Worm (Caenorhabditis elegans) whole organism, L1 larva: ENCODE results near the gene cgh-1.
A peak's percentile ranks its signal among the peaks of the same experiment; 100 is the strongest.

ENCODE experiments used
- C04F5.9 ChIP-seq: sonication (generic microtip); optimal IDR thresholded peaks from 2 replicates; lab custom pipeline; 2016; ENCODE audit warnings: missing genetic modification characterization, missing compliant biosample characterization
- C16A3.4 ChIP-seq: fragments of 150-350 bp; optimal IDR thresholded peaks from 2 replicates; lab custom pipeline; 2014; ENCODE audit warnings: missing biosample characterization, missing genetic modification characterization
- F16B12.6 ChIP-seq: fragments of 150-350 bp; optimal IDR thresholded peaks from 2 replicates; lab custom pipeline; 2014; ENCODE audit warnings: missing biosample characterization, missing genetic modification characterization
- Y116A8C.19 ChIP-seq: sonication (generic microtip); optimal IDR thresholded peaks from 2 replicates; lab custom pipeline; 2016; ENCODE audit warnings: missing compliant biosample characterization, missing genetic modification characterization, borderline replicate concordance
- blmp-1 ChIP-seq: fragments of 150-350 bp; optimal IDR thresholded peaks from 2 replicates; lab custom pipeline; 2014; ENCODE audit warnings: missing biosample characterization, missing genetic modification characterization
- ceh-63 ChIP-seq: fragments of 200-800 bp; sonication (Bioruptor generic); optimal IDR thresholded peaks from 2 replicates; lab custom pipeline; 2018; ENCODE audit warnings: mild to moderate bottlenecking, missing genetic modification characterization, missing compliant biosample characterization
- ceh-88 ChIP-seq: fragments of 200-800 bp; sonication (Bioruptor generic); IDR thresholded peaks from 2 replicates; pipeline ENCODE4 v1.3.6; 2022; ENCODE audit warnings: missing genetic modification characterization, missing compliant biosample characterization
- dpl-1 ChIP-seq, 3 experiments: fragments of 150-350 bp in 2 of 3; sonication (generic microtip) in 1 of 3; optimal IDR thresholded peaks; 2 replicates each; lab custom pipeline; 2014 to 2017; ENCODE audit warnings: missing biosample characterization in 3 of 3, missing genetic modification characterization in 3 of 3, missing genetic modification reagents in 3 of 3
- dsc-1 ChIP-seq: sonication (generic microtip); optimal IDR thresholded peaks from 2 replicates; lab custom pipeline; 2016; ENCODE audit warnings: mild to moderate bottlenecking, missing genetic modification characterization, missing compliant biosample characterization
- efl-1 ChIP-seq, 4 experiments: fragments of 150-350 bp; optimal IDR thresholded peaks in 3 of 4; peaks in 1 of 4; 1 replicate in 1 of 4; 2 replicates in 3 of 4; lab custom pipeline; 2014; ENCODE audit warnings: missing biosample characterization in 2 of 4, missing genetic modification characterization in 2 of 4, missing genetic modification reagents in 2 of 4
- efl-3 ChIP-seq: fragments of 200-800 bp; sonication (Bioruptor generic); optimal IDR thresholded peaks from 2 replicates; lab custom pipeline; 2018; ENCODE audit warnings: mild to moderate bottlenecking, missing genetic modification characterization, missing compliant biosample characterization
- elt-2 ChIP-seq: sonication (generic microtip); optimal IDR thresholded peaks from 2 replicates; lab custom pipeline; 2016; ENCODE audit warnings: missing genetic modification characterization, mild to moderate bottlenecking, inconsistent platforms, missing compliant biosample characterization, missing genetic modification reagents
- fkh-4 ChIP-seq: sonication (generic microtip); optimal IDR thresholded peaks from 2 replicates; lab custom pipeline; 2016; ENCODE audit warnings: missing compliant biosample characterization, missing genetic modification characterization, borderline replicate concordance
- fkh-8 ChIP-seq: sonication (generic microtip); optimal IDR thresholded peaks from 2 replicates; lab custom pipeline; 2016; ENCODE audit warnings: mild to moderate bottlenecking, missing genetic modification characterization, missing compliant biosample characterization
- fos-1 ChIP-seq: fragments of 150-350 bp; optimal IDR thresholded peaks from 2 replicates; lab custom pipeline; 2014; ENCODE audit warnings: missing biosample characterization, missing genetic modification characterization
- grh-1 ChIP-seq: fragments of 200-800 bp; sonication (Bioruptor generic); IDR thresholded peaks from 2 replicates; pipeline ENCODE4 v1.3.6; 2022; ENCODE audit warnings: missing genetic modification reagents, missing genetic modification characterization, missing compliant biosample characterization
- hpl-2 ChIP-seq: fragments of 150-350 bp; optimal IDR thresholded peaks from 2 replicates; lab custom pipeline; 2014; ENCODE audit warnings: missing biosample characterization, missing genetic modification reagents, missing genetic modification characterization
- irx-1 ChIP-seq: sonication (generic microtip); optimal IDR thresholded peaks from 2 replicates; lab custom pipeline; 2016; ENCODE audit warnings: missing genetic modification characterization, missing compliant biosample characterization
- isw-1 ChIP-seq: fragments of 200-800 bp; sonication (Bioruptor generic); IDR thresholded peaks from 2 replicates; pipeline ENCODE4 v1.3.6; 2022; ENCODE audit warnings: missing genetic modification characterization, missing compliant biosample characterization
- jun-1 ChIP-seq: fragments of 150-350 bp; optimal IDR thresholded peaks from 2 replicates; lab custom pipeline; 2014; ENCODE audit warnings: missing biosample characterization, missing genetic modification reagents, missing genetic modification characterization
- lin-14 ChIP-seq: fragments of 200-800 bp; sonication (Bioruptor generic); optimal IDR thresholded peaks from 2 replicates; lab custom pipeline; 2018; ENCODE audit warnings: mild to moderate bottlenecking, missing genetic modification characterization, moderate library complexity, missing compliant biosample characterization
- lin-15B ChIP-seq: fragments of 150-350 bp; sonication (generic microtip); optimal IDR thresholded peaks from 3 replicates; lab custom pipeline; 2014; ENCODE audit warnings: missing biosample characterization, missing genetic modification characterization
- lin-35 ChIP-seq, 2 experiments: fragments of 150-350 bp; optimal IDR thresholded peaks; 2 replicates each; lab custom pipeline; 2014; ENCODE audit warnings: missing biosample characterization in 2 of 2, missing genetic modification characterization in 2 of 2, missing genetic modification reagents in 2 of 2
- lir-3 ChIP-seq: sonication (generic microtip); optimal IDR thresholded peaks from 2 replicates; lab custom pipeline; 2016; ENCODE audit warnings: mild to moderate bottlenecking, missing genetic modification characterization, moderate library complexity, missing compliant biosample characterization; ENCODE audit not compliant: poor library complexity
- lsy-2 ChIP-seq, 2 experiments: fragments of 150-350 bp; optimal IDR thresholded peaks; 2 replicates each; lab custom pipeline; 2014; ENCODE audit warnings: missing biosample characterization in 2 of 2, missing genetic modification characterization in 2 of 2
- mab-9 ChIP-seq: fragments of 200-800 bp; sonication (Bioruptor generic); IDR thresholded peaks from 2 replicates; pipeline ENCODE4 v1.3.6; 2022; ENCODE audit warnings: missing genetic modification reagents, missing genetic modification characterization, missing compliant biosample characterization
- mef-2 ChIP-seq: fragments of 150-350 bp; optimal IDR thresholded peaks from 2 replicates; lab custom pipeline; 2014; ENCODE audit warnings: missing biosample characterization, missing genetic modification characterization
- mep-1 ChIP-seq: fragments of 150-350 bp; optimal IDR thresholded peaks from 2 replicates; lab custom pipeline; 2014; ENCODE audit warnings: missing biosample characterization, missing genetic modification characterization
- nhr-11 ChIP-seq: fragments of 150-350 bp; optimal IDR thresholded peaks from 2 replicates; lab custom pipeline; 2014; ENCODE audit warnings: missing biosample characterization, missing genetic modification characterization
- nhr-20 ChIP-seq: sonication (generic microtip); optimal IDR thresholded peaks from 2 replicates; lab custom pipeline; 2016; ENCODE audit warnings: mild to moderate bottlenecking, missing genetic modification characterization, missing compliant biosample characterization
- nhr-237 ChIP-seq: fragments of 150-350 bp; optimal IDR thresholded peaks from 2 replicates; lab custom pipeline; 2014; ENCODE audit warnings: missing biosample characterization, missing genetic modification characterization
- nhr-28 ChIP-seq: fragments of 150-350 bp; optimal IDR thresholded peaks from 2 replicates; lab custom pipeline; 2014; ENCODE audit warnings: missing biosample characterization, missing genetic modification characterization
- nhr-47 ChIP-seq: sonication (generic microtip); optimal IDR thresholded peaks from 2 replicates; lab custom pipeline; 2016; ENCODE audit warnings: mild to moderate bottlenecking, missing genetic modification characterization, moderate library complexity, missing compliant biosample characterization
- nhr-71 ChIP-seq: sonication (generic microtip); optimal IDR thresholded peaks from 2 replicates; lab custom pipeline; 2016; ENCODE audit warnings: mild to moderate bottlenecking, missing genetic modification characterization, moderate library complexity, missing compliant biosample characterization
- nhr-84 ChIP-seq: sonication (generic microtip); optimal IDR thresholded peaks from 2 replicates; lab custom pipeline; 2017; ENCODE audit warnings: missing biosample characterization, missing genetic modification characterization
- pag-3 ChIP-seq: sonication (generic microtip); optimal IDR thresholded peaks from 2 replicates; lab custom pipeline; 2017; ENCODE audit warnings: missing genetic modification characterization, mild to moderate bottlenecking, missing compliant biosample characterization, antibody characterized with exemption, borderline replicate concordance; ENCODE audit not compliant: insufficient read depth
- pqm-1 ChIP-seq: sonication (generic microtip); optimal IDR thresholded peaks from 3 replicates; lab custom pipeline; 2017; ENCODE audit warnings: missing biosample characterization, missing genetic modification characterization
- rnt-1 ChIP-seq: sonication (generic microtip); optimal IDR thresholded peaks from 2 replicates; lab custom pipeline; 2016; ENCODE audit warnings: mild to moderate bottlenecking, missing genetic modification characterization, moderate library complexity, missing compliant biosample characterization
- snpc-4 ChIP-seq: fragments of 150-350 bp; optimal IDR thresholded peaks from 2 replicates; lab custom pipeline; 2014; ENCODE audit warnings: missing biosample characterization, missing genetic modification characterization
- snu-23 ChIP-seq: sonication (generic microtip); optimal IDR thresholded peaks from 2 replicates; lab custom pipeline; 2016; ENCODE audit warnings: missing genetic modification characterization, missing compliant biosample characterization
- sptf-1 ChIP-seq: fragments of 150-350 bp; optimal IDR thresholded peaks from 2 replicates; lab custom pipeline; 2014; ENCODE audit warnings: missing biosample characterization, missing genetic modification characterization
- swsn-7 ChIP-seq: sonication (generic microtip); optimal IDR thresholded peaks from 2 replicates; lab custom pipeline; 2016; ENCODE audit warnings: missing genetic modification characterization, missing compliant biosample characterization
- tbx-2 ChIP-seq: sonication (generic microtip); optimal IDR thresholded peaks from 2 replicates; lab custom pipeline; 2016; ENCODE audit warnings: missing genetic modification characterization, missing compliant biosample characterization
- tlp-1 ChIP-seq: fragments of 150-350 bp; optimal IDR thresholded peaks from 2 replicates; lab custom pipeline; 2014; ENCODE audit warnings: missing biosample characterization, missing genetic modification characterization
- unc-130 ChIP-seq: fragments of 150-350 bp; optimal IDR thresholded peaks from 2 replicates; lab custom pipeline; 2017; ENCODE audit warnings: missing biosample characterization, missing genetic modification characterization, inconsistent platforms
- unc-30 ChIP-seq: sonication (generic microtip); optimal IDR thresholded peaks from 2 replicates; lab custom pipeline; 2017; ENCODE audit warnings: missing biosample characterization, missing genetic modification characterization
- unc-62 ChIP-seq: fragments of 150-350 bp; optimal IDR thresholded peaks from 2 replicates; lab custom pipeline; 2014; ENCODE audit warnings: missing biosample characterization, missing genetic modification reagents, missing genetic modification characterization
- zip-4 ChIP-seq: fragments of 200-800 bp; sonication (Bioruptor generic); optimal IDR thresholded peaks from 2 replicates; lab custom pipeline; 2018; ENCODE audit warnings: mild to moderate bottlenecking, missing genetic modification characterization, moderate library complexity, missing compliant biosample characterization
- ztf-11 ChIP-seq, 2 experiments: sonication (generic microtip); optimal IDR thresholded peaks; 2 replicates each; lab custom pipeline; 2016 to 2017; ENCODE audit warnings: missing genetic modification characterization in 2 of 2, missing biosample characterization in 1 of 2, missing compliant biosample characterization in 1 of 2
- ztf-4 ChIP-seq: fragments of 150-350 bp; optimal IDR thresholded peaks from 2 replicates; lab custom pipeline; 2014; ENCODE audit warnings: missing biosample characterization, missing genetic modification characterization

The cgh-1 gene

ce11 chrIII:7456640-7457039, 41.0 kb downstream of the cgh-1 start, which contains the start of gene Y69F12A.1:
Gene Y69F12A.1, plus strand, starts transcription at chrIII:7456940.
- no peak for TF ChIP-seq nhr-71 (tag; lab: Kevin White, UChicago)
- TF ChIP-seq pag-3 (tag; lab: Kevin White, UChicago) = no peak
- TF ChIP-seq fkh-8 = no peak
- no peak for TF ChIP-seq Y116A8C.19
- TF ChIP-seq unc-130 = no peak
- no peak for TF ChIP-seq lin-14 (GFP tag; lab: Kevin White, UChicago)
- TF ChIP-seq elt-2 (tag; lab: Kevin White, UChicago) = no peak
- no peak for TF ChIP-seq nhr-237 (tag; lab: Kevin White, UChicago)

- no peak for TF ChIP-seq irx-1 (tag; lab: Kevin White, UChicago)
- no peak for TF ChIP-seq nhr-47
- no peak for TF ChIP-seq swsn-7 (tag; lab: Kevin White, UChicago)
- no peak for TF ChIP-seq ceh-63 (GFP tag; lab: Kevin White, UChicago)
- TF ChIP-seq nhr-28 (tag; lab: Kevin White, UChicago) = no peak
- peak; percentile 21 for TF ChIP-seq rnt-1
- TF ChIP-seq lin-15B = no peak
- no peak for TF ChIP-seq mab-9 (GFP tag; lab: Robert Waterston, UW)
- TF ChIP-seq snu-23 (GFP tag; lab: Kevin White, UChicago) = peak; percentile 4
- no peak for TF ChIP-seq F16B12.6
- no peak for TF ChIP-seq grh-1
- TF ChIP-seq lir-3 (tag; lab: Kevin White, UChicago) = no peak
- TF ChIP-seq pqm-1 (tag; lab: Kevin White, UChicago) = no peak
- no peak for TF ChIP-seq zip-4 (GFP tag; lab: Kevin White, UChicago)
- no peak for TF ChIP-seq mef-2 (tag; lab: Kevin White, UChicago)
- TF ChIP-seq nhr-84 (tag; lab: Kevin White, UChicago) = no peak
- no peak for TF ChIP-seq hpl-2 (GFP tag; lab: Kevin White, UChicago)
- TF ChIP-seq nhr-71 (tag; lab: Kevin White, UChicago) = peak; percentile 27
- no peak for TF ChIP-seq sptf-1 (tag; lab: Kevin White, UChicago)
- TF ChIP-seq dsc-1 = no peak
- no peak for TF ChIP-seq snpc-4
- no peak for TF ChIP-seq unc-62 (GFP tag; lab: Kevin White, UChicago)
- no peak for TF ChIP-seq isw-1 (GFP tag; lab: Robert Waterston, UW)
- TF ChIP-seq efl-1 (optimal IDR thresholded peaks at IDR 0.05; lab: Kevin White, UChicago) = no peak
- no peak for TF ChIP-seq efl-1 (GFP tag; optimal IDR thresholded peaks at IDR 0.05 in 1 of 2; lab: Kevin White, UChicago)
- peak in 1 of 2 experiments; percentile 21 for TF ChIP-seq lsy-2 (tag; optimal IDR thresholded peaks at IDR 0.05; lab: Kevin White, UChicago)
- no peak for TF ChIP-seq nhr-20
- TF ChIP-seq ceh-88 (GFP tag; lab: Robert Waterston, UW) = no peak
- no peak for TF ChIP-seq jun-1 (tag; lab: Kevin White, UChicago)
- TF ChIP-seq fos-1 (tag; lab: Kevin White, UChicago) = no peak
- TF ChIP-seq Y116A8C.19 = no peak
- TF ChIP-seq efl-3 (GFP tag; lab: Kevin White, UChicago) = no peak
- no peak for TF ChIP-seq ztf-11 (tag; optimal IDR thresholded peaks at IDR 0.05; lab: Kevin White, UChicago)
- no peak for TF ChIP-seq unc-30 (tag; lab: Kevin White, UChicago)
- no peak for TF ChIP-seq blmp-1 (tag; lab: Kevin White, UChicago)
- TF ChIP-seq tbx-2 (tag; lab: Kevin White, UChicago) = no peak
- no peak for TF ChIP-seq pag-3 (tag; lab: Kevin White, UChicago)
- no peak for TF ChIP-seq ztf-4 (tag; lab: Kevin White, UChicago)
- peak; percentile 63 for TF ChIP-seq elt-2 (tag; lab: Kevin White, UChicago)
- TF ChIP-seq C16A3.4 = no peak
- no peak for TF ChIP-seq nhr-11
- TF ChIP-seq lin-35 (GFP tag; optimal IDR thresholded peaks at IDR 0.05; lab: Kevin White, UChicago) = peak in 1 of 2 experiments; percentile 19
- no peak for TF ChIP-seq dpl-1 (GFP tag; optimal IDR thresholded peaks at IDR 0.05; lab: Kevin White, UChicago)
- no peak for TF ChIP-seq mep-1 (tag; lab: Kevin White, UChicago)
- TF ChIP-seq C04F5.9 (tag; lab: Kevin White, UChicago) = no peak
- no peak for TF ChIP-seq fkh-4 (tag; lab: Kevin White, UChicago)
- no peak for TF ChIP-seq tlp-1 (tag; lab: Kevin White, UChicago)
These were observed 43.9 kb downstream of the cgh-1 start, which contains the start of gene alh-12 for ce11 chrIII:7453653-7454124. Gene alh-12, plus strand, starts transcription at chrIII:7454074.
